Worm (Caenorhabditis elegans): ENCODE results near the gene snb-5.
A peak's percentile ranks its signal among the peaks of the same experiment; 100 is the strongest.

snb-5 gene

ce11 chrIII:8250007-8250683, 47.3 kb downstream of the snb-5 start, which contains the start of gene knl-1 (continued):
- TF ChIP-seq hlh-26 (GFP tag; conservative IDR thresholded peaks at IDR 0.05) (no peak), tbx-9 (tag; optimal IDR thresholded peaks at IDR 0.05; ENCODE audit: borderline replicate concordance) (no peak), ztf-3 (GFP tag; optimal IDR thresholded peaks at IDR 0.05) (no peak), rcor-1 (GFP tag; IDR thresholded peaks at IDR 0.05) (peak; percentile 45; the same call in 1 of the 2 replicates), lag-1 (GFP tag; IDR thresholded peaks at IDR 0.05) (no peak), egl-18 (GFP tag; IDR thresholded peaks at IDR 0.05) (no peak), aptf-3 (GFP tag; IDR thresholded peaks at IDR 0.05) (no peak), pbrm-1 (GFP tag; IDR thresholded peaks at IDR 0.05) (no peak), unc-130 (GFP tag; optimal IDR thresholded peaks at IDR 0.05) (peak; percentile 68), zfh-2 (GFP tag; conservative IDR thresholded peaks at IDR 0.05) (no peak), ceh-91 (GFP tag; IDR thresholded peaks at IDR 0.05) (peak; percentile 75), ekl-4 (GFP tag; IDR thresholded peaks at IDR 0.05) (no peak), snpc-1.1 (tag; optimal IDR thresholded peaks at IDR 0.05; ENCODE audit: insufficient read depth) (no peak), hmg-1.2 (GFP tag; IDR thresholded peaks at IDR 0.05) (peak; percentile 46; the same call in 1 of the 2 replicates), mxl-1 (tag; optimal IDR thresholded peaks at IDR 0.05) (no peak), B0336.3 (GFP tag; IDR thresholded peaks at IDR 0.05) (no peak), atf-7 (tag; optimal IDR thresholded peaks at IDR 0.05) (no peak), fkh-3 (tag; optimal IDR thresholded peaks at IDR 0.05) (no peak), aptf-2 (GFP tag; conservative IDR thresholded peaks at IDR 0.05) (0 out of 2 replicates have a peak, but pooled peaks have one; percentile 51), attf-5 (GFP tag; optimal IDR thresholded peaks at IDR 0.05) (peak; percentile 59), madf-6 (GFP tag; IDR thresholded peaks at IDR 0.05) (peak; percentile 69), snpc-3.4 (tag; optimal IDR thresholded peaks at IDR 0.05) (peak; percentile 28), akir-1 (GFP tag; optimal IDR thresholded peaks at IDR 0.05) (no peak), B0261.1 (tag; optimal IDR thresholded peaks at IDR 0.05) (no peak), madf-3 (GFP tag; IDR thresholded peaks at IDR 0.05) (no peak), Y95B8A.8 (GFP tag; IDR thresholded peaks at IDR 0.05) (no peak), Y53G8AR.9 (GFP tag; conservative IDR thresholded peaks at IDR 0.05) (no peak), tlf-1 (GFP tag; optimal IDR thresholded peaks at IDR 0.05) (no peak), C06A6.2 (GFP tag; conservative IDR thresholded peaks at IDR 0.05) (no peak), Y79H2A.3 (GFP tag; conservative IDR thresholded peaks at IDR 0.05) (peak; percentile 31; the same call in 1 of the 2 replicates), ceh-40 (GFP tag; IDR thresholded peaks at IDR 0.05) (no peak), xnd-1 (tag; optimal IDR thresholded peaks at IDR 0.05) (no peak), chd-7 (tag; optimal IDR thresholded peaks at IDR 0.05) (no peak), nhr-120 (GFP tag; IDR thresholded peaks at IDR 0.05) (no peak), rec-8 (tag; optimal IDR thresholded peaks at IDR 0.05) (no peak), die-1 (tag; optimal IDR thresholded peaks at IDR 0.05) (no peak), ZK185.1 (tag; optimal IDR thresholded peaks at IDR 0.05; ENCODE audit: poor library complexity, severe bottlenecking) (no peak), ztf-25 (GFP tag; IDR thresholded peaks at IDR 0.05) (0 out of 2 replicates have a peak, but pooled peaks have one; percentile 59), madf-8 (GFP tag; conservative IDR thresholded peaks at IDR 0.05) (peak; percentile 51; the same call in 1 of the 2 replicates), let-607 (tag; optimal IDR thresholded peaks at IDR 0.05) (no peak), K11D2.4 (GFP tag; IDR thresholded peaks at IDR 0.05) (no peak), madf-10 (tag; optimal IDR thresholded peaks at IDR 0.05) (peak; percentile 4), athp-1 (tag; optimal IDR thresholded peaks at IDR 0.05) (no peak), T07F8.4 (tag; optimal IDR thresholded peaks at IDR 0.05) (no peak), zim-3 (tag; optimal IDR thresholded peaks at IDR 0.05) (no peak), nhr-179 (tag; optimal IDR thresholded peaks at IDR 0.05) (no peak), F33H1.4 (GFP tag; IDR thresholded peaks at IDR 0.05) (peak; percentile 44)
